Fruit fly (Drosophila melanogaster): ENCODE results near the gene Myb.

Myb gene

DNA sequence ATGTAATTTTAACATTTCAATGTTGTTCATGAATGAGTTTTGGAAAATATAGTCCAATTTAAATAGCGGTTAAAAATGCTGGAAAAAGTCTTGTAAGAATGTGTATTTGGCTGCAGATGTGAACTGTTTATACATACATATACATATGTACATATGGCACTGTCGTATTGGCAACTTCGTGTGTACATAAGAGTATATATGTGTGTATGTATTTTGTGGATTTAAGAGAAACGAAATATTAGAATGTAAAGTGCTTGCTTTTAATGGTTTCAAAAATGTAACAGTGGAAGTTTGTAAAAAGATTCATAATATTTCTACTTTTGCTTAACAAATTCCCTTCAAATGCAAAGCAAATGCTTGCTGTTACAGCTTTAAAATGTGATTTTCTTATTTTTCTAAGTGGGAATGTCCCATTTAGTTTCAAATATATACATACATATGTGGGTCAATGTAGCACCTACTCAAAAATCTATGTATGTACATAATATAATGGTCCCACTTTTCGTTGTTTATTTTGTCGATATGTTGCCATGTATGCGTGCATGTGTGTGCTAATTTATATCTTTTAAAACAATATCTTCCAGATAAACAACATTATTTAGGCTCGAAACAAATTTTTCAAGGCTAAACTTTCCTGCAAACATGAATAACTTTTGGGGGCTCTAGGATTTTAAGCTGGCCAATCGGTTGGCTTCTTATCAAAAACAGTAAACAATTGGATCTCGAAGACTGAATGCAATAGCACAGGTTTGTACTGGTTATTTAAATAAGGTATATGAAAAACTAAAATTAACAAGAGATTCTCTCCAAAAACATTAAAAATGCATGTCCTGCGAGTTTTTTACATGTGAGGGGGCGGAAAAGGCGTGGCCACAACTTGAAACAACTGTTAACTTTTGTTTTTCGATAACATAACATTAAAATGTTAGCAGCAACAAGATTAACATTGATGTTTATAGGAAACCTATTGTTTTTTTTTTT, 13.4 kb upstream of the Myb start (continued):
- TF ChIP-seq bbx (GFP tag; IDR thresholded peaks at IDR 0.05; ENCODE audit: partially characterized antibody), result no peak
- TF ChIP-seq ham (GFP tag; IDR thresholded peaks at IDR 0.05), result no peak
- no peak for TF ChIP-seq nerfin-2 (GFP tag; IDR thresholded peaks at IDR 0.05; ENCODE audit: partially characterized antibody)
- TF ChIP-seq CG3065 (GFP tag; optimal IDR thresholded peaks at IDR 0.05), result no peak
- no peak for TF ChIP-seq Opbp (GFP tag; IDR thresholded peaks at IDR 0.05; ENCODE audit: partially characterized antibody)
- TF ChIP-seq salm (tag; optimal IDR thresholded peaks at IDR 0.05), result peak; percentile 41
- peak; percentile 15 for TF ChIP-seq pum (GFP tag; optimal IDR thresholded peaks at IDR 0.05)
- TF ChIP-seq CG2875 (GFP tag; optimal IDR thresholded peaks at IDR 0.05), result no peak
- no peak for TF ChIP-seq hbn (GFP tag; IDR thresholded peaks at IDR 0.05; ENCODE audit: partially characterized antibody)
- no peak for TF ChIP-seq ems (GFP tag; optimal IDR thresholded peaks at IDR 0.05)
- TF ChIP-seq CG33213 (GFP tag; optimal IDR thresholded peaks at IDR 0.05), result peak; percentile 68
- peak; percentile 51 for TF ChIP-seq CG16863 (GFP tag; optimal IDR thresholded peaks at IDR 0.05)
- TF ChIP-seq Ada2b (GFP tag; IDR thresholded peaks at IDR 0.05), result peak; percentile 23; the same call in 1 of the 2 replicates
- TF ChIP-seq CG17328 (GFP tag; IDR thresholded peaks at IDR 0.05), result no peak
- TF ChIP-seq wor (GFP tag; IDR thresholded peaks at IDR 0.05), result no peak
- no peak for TF ChIP-seq CG16813 (GFP tag; IDR thresholded peaks at IDR 0.05; ENCODE audit: partially characterized antibody)
- peak; percentile 15 for TF ChIP-seq CG10267 (tag; optimal IDR thresholded peaks at IDR 0.05)
- no peak for TF ChIP-seq sd (tag; optimal IDR thresholded peaks at IDR 0.05)
- TF ChIP-seq CTCF (GFP tag; optimal IDR thresholded peaks at IDR 0.05), result peak; percentile 11
- no peak for TF ChIP-seq Dek (tag; optimal IDR thresholded peaks at IDR 0.05)
- no peak for TF ChIP-seq CG12391 (tag; optimal IDR thresholded peaks at IDR 0.05)
- TF ChIP-seq CG4820 (GFP tag; optimal IDR thresholded peaks at IDR 0.05), result no peak
- TF ChIP-seq CG4424 (GFP tag; optimal IDR thresholded peaks at IDR 0.05), result no peak
- TF ChIP-seq TFAM (GFP tag; optimal IDR thresholded peaks at IDR 0.05), result no peak
- TF ChIP-seq cad (GFP tag; optimal IDR thresholded peaks at IDR 0.05), result no peak
- peak; percentile 55 for TF ChIP-seq CG13424 (tag; optimal IDR thresholded peaks at IDR 0.05)
- TF ChIP-seq CG10274 (GFP tag; optimal IDR thresholded peaks at IDR 0.05), result no peak
- no peak for TF ChIP-seq CG6254 (GFP tag; optimal IDR thresholded peaks at IDR 0.05)
- TF ChIP-seq CG11696 (GFP tag; IDR thresholded peaks at IDR 0.05), result no peak; the same call in 1 of the 2 replicates
- TF ChIP-seq ken (GFP tag; IDR thresholded peaks at IDR 0.05), result no peak
- TF ChIP-seq CG6765 (GFP tag; optimal IDR thresholded peaks at IDR 0.05), result peak; percentile 86
- no peak for TF ChIP-seq Drgx (GFP tag; IDR thresholded peaks at IDR 0.05)
- no peak for TF ChIP-seq CG9215 (GFP tag; IDR thresholded peaks at IDR 0.05)
- TF ChIP-seq CrebB (tag; optimal IDR thresholded peaks at IDR 0.05), result peak; percentile 89
- no peak for TF ChIP-seq z (GFP tag; IDR thresholded peaks at IDR 0.05)
- peak; percentile 75 for TF ChIP-seq Bteb2 (GFP tag; optimal IDR thresholded peaks at IDR 0.05)
- peak; percentile 43 for TF ChIP-seq ssp (GFP tag; IDR thresholded peaks at IDR 0.05)
- TF ChIP-seq CG15601 (tag; optimal IDR thresholded peaks at IDR 0.05), result no peak
- TF ChIP-seq tx (GFP tag; optimal IDR thresholded peaks at IDR 0.05), result no peak
- TF ChIP-seq fd3F (GFP tag; optimal IDR thresholded peaks at IDR 0.05), result peak; percentile 65
- no peak for TF ChIP-seq CG17186 (GFP tag; optimal IDR thresholded peaks at IDR 0.05)
- no peak for TF ChIP-seq CG11504 (tag; optimal IDR thresholded peaks at IDR 0.05)
- peak; percentile 72 for TF ChIP-seq CG4707 (GFP tag; optimal IDR thresholded peaks at IDR 0.05)
- peak; percentile 65 for TF ChIP-seq CG18619 (GFP tag; optimal IDR thresholded peaks at IDR 0.05)
- TF ChIP-seq CG12942 (GFP tag; optimal IDR thresholded peaks at IDR 0.05), result peak; percentile 47
- peak; percentile 85 for TF ChIP-seq CG6854 (GFP tag; optimal IDR thresholded peaks at IDR 0.05)
- peak; percentile 47 for TF ChIP-seq CG13624 (GFP tag; optimal IDR thresholded peaks at IDR 0.05)
- no peak for TF ChIP-seq inv (GFP tag; IDR thresholded peaks at IDR 0.05; ENCODE audit: partially characterized antibody)
- TF ChIP-seq CG12155 (GFP tag; optimal IDR thresholded peaks at IDR 0.05), result peak; percentile 10
